Worm (Caenorhabditis elegans) whole organism, L4 larva: ENCODE data around the gene ugt-11.
A peak's percentile ranks its signal among the peaks of the same experiment; 100 is the strongest.

Source experiments
- D1046.2 ChIP-seq: fragments of 200-800 bp; sonication (Bioruptor generic); IDR thresholded peaks from 2 replicates; pipeline ENCODE4 v1.3.6; 2022; ENCODE audit warnings: missing genetic modification characterization, missing compliant biosample characterization
- F26F4.8 ChIP-seq: fragments of 200-800 bp; sonication (Bioruptor generic); conservative IDR thresholded peaks from 2 replicates; pipeline ENCODE4 v1.3.6; 2022; ENCODE audit warnings: missing genetic modification characterization, missing compliant biosample characterization
- F49E8.2 ChIP-seq: sonication (generic microtip); optimal IDR thresholded peaks from 2 replicates; lab custom pipeline; 2016; ENCODE audit warnings: missing compliant biosample characterization, mild to moderate bottlenecking, missing genetic modification characterization, borderline replicate concordance
- Y105C5A.15 ChIP-seq: fragments of 200-800 bp; sonication (Bioruptor generic); IDR thresholded peaks from 2 replicates; pipeline ENCODE4 v1.3.6; 2022; ENCODE audit warnings: missing genetic modification characterization, missing compliant biosample characterization
- Y5F2A.4 ChIP-seq: fragments of 200-800 bp; sonication (Bioruptor generic); optimal IDR thresholded peaks from 2 replicates; lab custom pipeline; 2018; ENCODE audit warnings: mild to moderate bottlenecking, missing genetic modification characterization, missing compliant biosample characterization
- aha-1 ChIP-seq: fragments of 150-350 bp; peaks from one replicate; lab custom pipeline; 2014; ENCODE audit warnings: missing biosample characterization, missing genetic modification characterization
- aly-2 ChIP-seq: sonication (generic microtip); optimal IDR thresholded peaks from 2 replicates; lab custom pipeline; 2018; ENCODE audit warnings: missing biosample characterization, missing genetic modification characterization
- ceh-28 ChIP-seq: fragments of 150-350 bp; optimal IDR thresholded peaks from 2 replicates; lab custom pipeline; 2014; ENCODE audit warnings: missing biosample characterization, missing genetic modification reagents, missing genetic modification characterization
- cey-2 ChIP-seq: sonication (generic microtip); optimal IDR thresholded peaks from 3 replicates; lab custom pipeline; 2017; ENCODE audit warnings: missing genetic modification characterization, mild to moderate bottlenecking, missing compliant biosample characterization, antibody characterized with exemption, borderline replicate concordance; ENCODE audit not compliant: insufficient read depth
- daf-12 ChIP-seq: fragments of 150-350 bp; optimal IDR thresholded peaks from 2 replicates; lab custom pipeline; 2014; ENCODE audit warnings: missing biosample characterization, missing genetic modification reagents, missing genetic modification characterization
- duxl-1 ChIP-seq: sonication (generic microtip); optimal IDR thresholded peaks from 2 replicates; lab custom pipeline; 2016; ENCODE audit warnings: mild to moderate bottlenecking, missing genetic modification characterization, moderate library complexity, missing compliant biosample characterization; ENCODE audit not compliant: poor library complexity
- gei-8 ChIP-seq: fragments of 200-800 bp; sonication (Bioruptor generic); optimal IDR thresholded peaks from 2 replicates; lab custom pipeline; 2018; ENCODE audit warnings: mild to moderate bottlenecking, missing genetic modification characterization, missing compliant biosample characterization
- hlh-11 ChIP-seq: fragments of 200-800 bp; sonication (Bioruptor generic); optimal IDR thresholded peaks from 2 replicates; lab custom pipeline; 2018; ENCODE audit warnings: mild to moderate bottlenecking, missing genetic modification characterization, missing compliant biosample characterization
- hlh-30 ChIP-seq: sonication (generic microtip); optimal IDR thresholded peaks from 2 replicates; lab custom pipeline; 2017; ENCODE audit warnings: antibody characterized with exemption, mild to moderate bottlenecking, missing genetic modification characterization, missing compliant biosample characterization; ENCODE audit not compliant: insufficient read depth
- jun-1 ChIP-seq: fragments of 150-350 bp; optimal IDR thresholded peaks from 2 replicates; lab custom pipeline; 2014; ENCODE audit warnings: missing biosample characterization, missing genetic modification reagents, missing genetic modification characterization
- lsy-2 ChIP-seq, 2 experiments: fragments of 150-350 bp in 1 of 2; sonication (generic microtip) in 1 of 2; optimal IDR thresholded peaks; 2 replicates each; lab custom pipeline; 2014 to 2017; ENCODE audit warnings: missing biosample characterization in 2 of 2, missing genetic modification characterization in 2 of 2
- madf-9 ChIP-seq: fragments of 200-800 bp; sonication (Bioruptor generic); conservative IDR thresholded peaks from 2 replicates; pipeline ENCODE4 v1.3.6; 2022; ENCODE audit warnings: missing genetic modification reagents, missing genetic modification characterization, missing compliant biosample characterization
- mdl-1 ChIP-seq, 2 experiments: fragments of 150-350 bp in 1 of 2; sonication (generic microtip) in 1 of 2; optimal IDR thresholded peaks; 2 replicates each; lab custom pipeline; 2014 to 2017; ENCODE audit warnings: missing biosample characterization in 2 of 2, missing genetic modification characterization in 2 of 2
- mep-1 ChIP-seq: fragments of 150-350 bp; sonication (generic microtip); optimal IDR thresholded peaks from 3 replicates; lab custom pipeline; 2014; ENCODE audit warnings: missing biosample characterization, missing genetic modification characterization
- mes-2 ChIP-seq: sonication (generic microtip); optimal IDR thresholded peaks from 2 replicates; lab custom pipeline; 2016; ENCODE audit warnings: missing genotype, mild to moderate bottlenecking, missing genetic modification characterization, missing compliant biosample characterization; ENCODE audit not compliant: poor library complexity, severe bottlenecking
- nhr-102 ChIP-seq: sonication (generic microtip); optimal IDR thresholded peaks from 2 replicates; lab custom pipeline; 2016; ENCODE audit warnings: mild to moderate bottlenecking, missing genetic modification characterization, moderate library complexity, missing compliant biosample characterization
- nhr-28 ChIP-seq: fragments of 150-350 bp; optimal IDR thresholded peaks from 2 replicates; lab custom pipeline; 2014; ENCODE audit warnings: missing biosample characterization, missing genetic modification characterization
- nhr-42 ChIP-seq: fragments of 200-800 bp; sonication (Bioruptor generic); IDR thresholded peaks from 2 replicates; pipeline ENCODE4 v1.3.6; 2022; ENCODE audit warnings: missing genetic modification characterization, missing compliant biosample characterization
- nhr-48 ChIP-seq: sonication (generic microtip); optimal IDR thresholded peaks from 2 replicates; lab custom pipeline; 2016; ENCODE audit warnings: mild to moderate bottlenecking, missing genetic modification characterization, missing compliant biosample characterization
- nhr-6 ChIP-seq: fragments of 150-350 bp; optimal IDR thresholded peaks from 2 replicates; lab custom pipeline; 2014; ENCODE audit warnings: missing biosample characterization, missing genetic modification characterization
- pqm-1 ChIP-seq: sonication (generic microtip); optimal IDR thresholded peaks from 2 replicates; lab custom pipeline; 2017; ENCODE audit warnings: missing biosample characterization, missing genetic modification characterization
- skn-1 ChIP-seq: fragments of 150-350 bp; optimal IDR thresholded peaks from 2 replicates; lab custom pipeline; 2014; ENCODE audit warnings: missing biosample characterization, missing genetic modification characterization
- spr-3 ChIP-seq: fragments of 200-800 bp; sonication (Bioruptor generic); optimal IDR thresholded peaks from 2 replicates; lab custom pipeline; 2018; ENCODE audit warnings: mild to moderate bottlenecking, missing genetic modification characterization, missing compliant biosample characterization
- unc-130 ChIP-seq: sonication (generic microtip); optimal IDR thresholded peaks from 2 replicates; lab custom pipeline; 2016; ENCODE audit warnings: missing genetic modification reagents, missing genetic modification characterization, missing compliant biosample characterization
- unc-39 ChIP-seq: sonication (generic microtip); optimal IDR thresholded peaks from 2 replicates; lab custom pipeline; 2017; ENCODE audit warnings: missing biosample characterization, missing genetic modification characterization
- zag-1 ChIP-seq: fragments of 150-350 bp; optimal IDR thresholded peaks from 2 replicates; lab custom pipeline; 2014; ENCODE audit warnings: missing biosample characterization, missing genetic modification characterization
- ztf-7 ChIP-seq: fragments of 150-350 bp; optimal IDR thresholded peaks from 2 replicates; lab custom pipeline; 2014; ENCODE audit warnings: missing biosample characterization, missing genetic modification characterization

The ugt-11 gene

ce11 chrV:4914879-4915278, 20.0 kb upstream of the ugt-11 start, which contains the start of gene H23N18.6 (continued):
- TF ChIP-seq Y5F2A.4 (GFP tag; lab: Kevin White, UChicago) (no peak), skn-1 (tag; lab: Kevin White, UChicago) (no peak), zag-1 (tag; lab: Kevin White, UChicago) (no peak), nhr-102 (tag; lab: Kevin White, UChicago) (no peak)

DNA sequence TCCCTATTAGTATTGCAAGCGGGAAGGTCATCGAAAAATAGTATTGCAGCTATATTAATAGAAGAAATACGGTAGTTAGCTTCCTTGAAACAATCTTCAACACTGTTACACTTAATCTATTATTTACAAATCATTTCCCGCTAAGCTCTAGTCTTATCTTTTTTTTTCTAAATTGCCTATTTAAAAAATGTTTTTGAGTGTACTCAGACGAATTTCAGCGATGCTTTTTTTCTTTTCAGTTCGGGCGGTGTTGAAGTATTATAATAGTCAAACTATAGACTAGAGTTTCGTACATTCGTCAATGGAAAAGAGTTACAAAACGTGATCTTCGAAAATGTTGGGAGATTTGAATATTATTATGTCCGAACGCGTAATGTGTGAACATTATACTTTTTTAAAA, 19.0 kb upstream of the ugt-11 start:
- no peak for TF ChIP-seq nhr-6 (tag; lab: Kevin White, UChicago)
- TF ChIP-seq Y105C5A.15 (GFP tag; lab: Robert Waterston, UW): no peak
- no peak for TF ChIP-seq nhr-42

- TF ChIP-seq madf-9 (GFP tag; lab: Robert Waterston, UW): no peak
- TF ChIP-seq nhr-48 (tag; lab: Kevin White, UChicago): peak; percentile 19
- peak; percentile 16 for TF ChIP-seq hlh-11 (tag; lab: Kevin White, UChicago)
- peak; percentile 32 for TF ChIP-seq aha-1
- no peak for TF ChIP-seq pqm-1 (tag; lab: Kevin White, UChicago)
- TF ChIP-seq D1046.2 (GFP tag; lab: Robert Waterston, UW): no peak
- TF ChIP-seq nhr-28 (tag; lab: Kevin White, UChicago): peak; percentile 43
- no peak for TF ChIP-seq aly-2 (tag; lab: Kevin White, UChicago)
- TF ChIP-seq mdl-1 (tag; optimal IDR thresholded peaks at IDR 0.05; lab: Kevin White, UChicago): peak in 1 of 2 experiments; percentile 33
- TF ChIP-seq daf-12: no peak
- no peak for TF ChIP-seq unc-39 (tag; lab: Kevin White, UChicago)
- TF ChIP-seq, all 104 proteins: peak for 5
These were observed 17.4 kb upstream of the ugt-11 start, which contains the start of gene H23N18.5 for ce11 chrV:4912313-4912712. Gene H23N18.5 (minus strand): TSS chrV:4912381.

DNA sequence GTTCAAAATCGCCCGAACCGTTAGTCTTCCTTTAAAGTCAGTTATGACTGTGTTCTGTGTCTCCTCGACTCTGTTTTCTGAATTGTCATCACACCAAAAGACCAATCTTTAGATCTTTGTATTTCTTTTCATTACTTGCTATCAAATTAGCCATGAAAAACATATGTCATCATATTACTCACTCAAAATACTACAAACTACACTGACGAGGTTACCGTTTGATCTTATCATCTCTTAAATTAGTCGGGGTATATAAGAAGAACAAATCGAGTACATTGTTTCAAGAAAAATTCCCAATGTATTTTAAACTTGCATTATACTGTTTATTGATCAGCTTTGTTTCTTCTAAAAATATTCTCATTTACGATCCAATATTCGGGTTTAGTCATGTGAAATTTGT, 13.7 kb upstream of the ugt-11 start, which contains the start of gene ugt-13:
ugt-13 (plus strand) TSS at position 294 of the 400 bp plus-strand sequence.
- TF ChIP-seq ceh-28 (tag; lab: Kevin White, UChicago) (no peak), jun-1 (no peak), unc-130 (GFP tag; lab: Kevin White, UChicago) (no peak), aha-1 (peak; percentile 73), nhr-28 (tag; lab: Kevin White, UChicago) (peak; percentile 94), nhr-102 (tag; lab: Kevin White, UChicago) (peak; percentile 33), F26F4.8 (GFP tag; lab: Robert Waterston, UW) (no peak), ztf-7 (tag; lab: Kevin White, UChicago) (peak; percentile 97), cey-2 (tag; lab: Kevin White, UChicago) (peak; percentile 47), nhr-48 (tag; lab: Kevin White, UChicago) (peak; percentile 39), hlh-30 (tag; lab: Kevin White, UChicago) (peak; percentile 9), lsy-2 (tag; optimal IDR thresholded peaks at IDR 0.05; lab: Kevin White, UChicago) (peak in 1 of 2 experiments; percentile 28), mep-1 (tag; lab: Kevin White, UChicago) (peak; percentile 61)

ce11 chrV:4905953-4906352, 11.1 kb upstream of the ugt-11 start, which contains the start of gene ugt-14:
Gene ugt-14 (plus strand): TSS chrV:4906253.
- TF ChIP-seq nhr-28 (tag; lab: Kevin White, UChicago) (peak; percentile 88), mes-2 (tag; lab: Kevin White, UChicago) (no peak), spr-3 (GFP tag; lab: Kevin White, UChicago) (no peak), F49E8.2 (no peak), gei-8 (no peak)

DNA sequence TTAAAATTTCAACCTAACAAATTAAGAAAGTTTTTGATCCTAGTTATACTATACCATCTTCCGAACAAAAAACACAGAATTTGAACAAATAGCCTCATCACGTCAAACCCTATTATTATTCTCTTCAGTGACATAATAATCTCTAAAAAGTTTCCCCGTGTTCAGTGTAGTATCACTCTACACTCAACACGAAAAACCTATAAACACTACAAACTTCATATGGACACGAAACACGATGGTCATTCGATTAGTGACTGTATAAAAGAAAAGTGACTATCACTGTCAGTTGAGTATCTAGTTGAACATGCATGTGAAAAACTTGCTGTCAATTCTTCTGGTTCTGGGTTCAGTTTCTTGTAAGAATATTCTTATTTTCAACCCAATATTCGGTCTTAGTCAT, 8.8 kb upstream of the ugt-11 start, which contains the start of gene ugt-8:
ugt-8 (plus strand) TSS at position 235 of the 400 bp plus-strand sequence.
- TF ChIP-seq nhr-28 (tag; lab: Kevin White, UChicago) (peak; percentile 100), mdl-1 (tag; optimal IDR thresholded peaks at IDR 0.05; lab: Kevin White, UChicago) (peak in 1 of 2 experiments; percentile 0), duxl-1 (tag; lab: Kevin White, UChicago) (no peak)
- TF ChIP-seq, all 104 proteins: peak for 2
